Fruit fly (Drosophila melanogaster): Measurements from ENCODE around the gene CG31704.

The CG31704 gene

dm6 chr2L:11807697-11808226 is 32.7 kb upstream of the CG31704 start (continued):
- TF ChIP-seq CG1602 (GFP tag; optimal IDR thresholded peaks at IDR 0.05) (no peak), CG13123 (GFP tag; optimal IDR thresholded peaks at IDR 0.05) (no peak), kay (GFP tag; optimal IDR thresholded peaks at IDR 0.05) (no peak), Taf1 (GFP tag; IDR thresholded peaks at IDR 0.05) (no peak), jigr1 (GFP tag; IDR thresholded peaks at IDR 0.05) (no peak), emc (GFP tag; optimal IDR thresholded peaks at IDR 0.05) (no peak), seq (GFP tag; IDR thresholded peaks at IDR 0.05) (peak; percentile 46; the same call in 1 of the 2 replicates), zfh2 (GFP tag; optimal IDR thresholded peaks at IDR 0.05) (no peak), Asciz (GFP tag; optimal IDR thresholded peaks at IDR 0.05) (no peak), nom (GFP tag; optimal IDR thresholded peaks at IDR 0.05) (peak; percentile 61), Kr (GFP tag; optimal IDR thresholded peaks at IDR 0.05) (no peak), CG30020 (tag; optimal IDR thresholded peaks at IDR 0.05) (no peak), Mad (GFP tag; optimal IDR thresholded peaks at IDR 0.05) (peak; percentile 2), CG12942 (GFP tag; optimal IDR thresholded peaks at IDR 0.05) (no peak), CG10321 (GFP tag; IDR thresholded peaks at IDR 0.05) (no peak), CG31365 (tag; optimal IDR thresholded peaks at IDR 0.05) (no peak), MESR4 (GFP tag; optimal IDR thresholded peaks at IDR 0.05) (peak; percentile 28), CG8089 (GFP tag; optimal IDR thresholded peaks at IDR 0.05) (no peak), B-H2 (GFP tag; optimal IDR thresholded peaks at IDR 0.05) (peak; percentile 44), Gsc (GFP tag; IDR thresholded peaks at IDR 0.05) (no peak), onecut (GFP tag; IDR thresholded peaks at IDR 0.05) (peak; percentile 57), HLH3B (GFP tag; IDR thresholded peaks at IDR 0.05) (no peak), ftz-f1 (GFP tag; optimal IDR thresholded peaks at IDR 0.05) (peak; percentile 60), E2f1 (GFP tag; IDR thresholded peaks at IDR 0.05) (peak; percentile 9; the same call in 1 of the 2 replicates), ken (GFP tag; IDR thresholded peaks at IDR 0.05) (no peak), Optix (GFP tag; IDR thresholded peaks at IDR 0.05) (no peak), HLH4C (GFP tag; IDR thresholded peaks at IDR 0.05; ENCODE audit: partially characterized antibody) (peak; percentile 14; the same call in 1 of the 3 replicates), CG4404 (GFP tag; IDR thresholded peaks at IDR 0.05) (no peak), Antp (GFP tag; optimal IDR thresholded peaks at IDR 0.05) (peak; percentile 15), vfl (GFP tag; optimal IDR thresholded peaks at IDR 0.05) (no peak), CrebB (tag; optimal IDR thresholded peaks at IDR 0.05) (peak; percentile 7), esg (GFP tag; conservative IDR thresholded peaks at IDR 0.05) (no peak), lab (GFP tag; optimal IDR thresholded peaks at IDR 0.05) (peak; percentile 65), Usf (GFP tag; optimal IDR thresholded peaks at IDR 0.05) (no peak), CG13894 (tag; optimal IDR thresholded peaks at IDR 0.05) (peak; percentile 78), chif (GFP tag; optimal IDR thresholded peaks at IDR 0.05) (no peak), pho (GFP tag; optimal IDR thresholded peaks at IDR 0.05) (no peak), Aef1 (GFP tag; IDR thresholded peaks at IDR 0.05) (no peak), slou (GFP tag; optimal IDR thresholded peaks at IDR 0.05) (no peak), CG1647 (GFP tag; optimal IDR thresholded peaks at IDR 0.05) (no peak), CG15601 (tag; optimal IDR thresholded peaks at IDR 0.05) (no peak), CG16815 (GFP tag; optimal IDR thresholded peaks at IDR 0.05) (no peak), Lhr (GFP tag; optimal IDR thresholded peaks at IDR 0.05) (no peak), Mrtf (GFP tag; IDR thresholded peaks at IDR 0.05) (no peak), MTF-1 (GFP tag; optimal IDR thresholded peaks at IDR 0.05; ENCODE audit: borderline replicate concordance) (no peak), sc (optimal IDR thresholded peaks at IDR 0.05) (no peak), sc (GFP tag; optimal IDR thresholded peaks at IDR 0.05) (no peak), CG16779 (GFP tag; IDR thresholded peaks at IDR 0.05) (peak; percentile 85), Adf1 (GFP tag; IDR thresholded peaks at IDR 0.05) (peak; percentile 83), CG13287 (GFP tag; IDR thresholded peaks at IDR 0.05; ENCODE audit: partially characterized antibody) (0 out of 2 replicates have a peak, but pooled peaks have one; percentile 38), CG8765 (GFP tag; IDR thresholded peaks at IDR 0.05) (no peak), croc (GFP tag; conservative IDR thresholded peaks at IDR 0.05) (no peak)
